Fruit fly (Drosophila melanogaster) whole organism, wandering third instar larva: ENCODE results near the gene Or85f.

Experiments
- Abd-B ChIP-seq: fragments of >200 bp; optimal IDR thresholded peaks from 2 replicates; lab custom pipeline; 2017; ENCODE audit warnings: missing biosample characterization, missing genetic modification characterization
- CG32264 ChIP-seq: fragments of 200-800 bp; sonication (Bioruptor generic); optimal IDR thresholded peaks from 2 replicates; lab custom pipeline; 2016; ENCODE audit warnings: missing biosample characterization, missing genetic modification characterization
- CG9705 ChIP-seq: fragments of 200-800 bp; sonication (Bioruptor generic); optimal IDR thresholded peaks from 2 replicates; lab custom pipeline; 2018; ENCODE audit warnings: missing biosample characterization, mild to moderate bottlenecking, missing genetic modification characterization
- CrebA ChIP-seq: fragments of 200-800 bp; sonication (Bioruptor generic); optimal IDR thresholded peaks from 2 replicates; lab custom pipeline; 2016; ENCODE audit warnings: missing biosample characterization, mild to moderate bottlenecking, missing genetic modification characterization, borderline replicate concordance
- Dfd ChIP-seq: fragments of >200 bp; optimal IDR thresholded peaks from 2 replicates; lab custom pipeline; 2017; ENCODE audit warnings: missing biosample characterization, missing genetic modification characterization
- Dif ChIP-seq: fragments of 200-275, 200-300 bp; sonication (Bioruptor generic); optimal IDR thresholded peaks from 2 replicates; lab custom pipeline; 2018; ENCODE audit warnings: missing biosample characterization, missing genetic modification characterization; ENCODE audit not compliant: partially characterized antibody
- GATAd ChIP-seq: sonication (Bioruptor generic); optimal IDR thresholded peaks from 2 replicates; lab custom pipeline; 2016; ENCODE audit warnings: missing biosample characterization, missing genetic modification characterization
- HLH106 ChIP-seq: fragments of 200-800 bp; optimal IDR thresholded peaks from 3 replicates; lab custom pipeline; 2019; ENCODE audit warnings: missing biosample characterization, mild to moderate bottlenecking, missing genetic modification characterization, moderate library complexity
- Hnf4 ChIP-seq: fragments of 200-800 bp; sonication (Bioruptor generic); optimal IDR thresholded peaks from 2 replicates; lab custom pipeline; 2016; ENCODE audit warnings: missing biosample characterization, mild to moderate bottlenecking, missing genetic modification characterization
- Hr78 ChIP-seq: fragments of >200 bp; optimal IDR thresholded peaks from 2 replicates; lab custom pipeline; 2017; ENCODE audit warnings: missing biosample characterization, missing genetic modification characterization
- Hr83 ChIP-seq: fragments of 200-300 bp; sonication (Bioruptor generic); optimal IDR thresholded peaks from 2 replicates; lab custom pipeline; 2016; ENCODE audit warnings: missing biosample characterization, mild to moderate bottlenecking, missing genetic modification characterization, moderate library complexity; ENCODE audit not compliant: poor library complexity, severe bottlenecking
- Jra ChIP-seq: sonication (Bioruptor generic); optimal IDR thresholded peaks from 2 replicates; lab custom pipeline; 2016; ENCODE audit warnings: missing biosample characterization, missing genetic modification characterization
- Mio ChIP-seq: sonication (Bioruptor generic); optimal IDR thresholded peaks from 2 replicates; lab custom pipeline; 2016; ENCODE audit warnings: missing biosample characterization, missing genetic modification characterization
- Myc ChIP-seq: fragments of >200 bp; optimal IDR thresholded peaks from 2 replicates; lab custom pipeline; 2017
- N ChIP-seq: fragments of >200 bp; optimal IDR thresholded peaks from 2 replicates; lab custom pipeline; 2018; ENCODE audit warnings: missing biosample characterization, missing external identifiers, missing genetic modification characterization
- OdsH ChIP-seq: fragments of 200-800 bp; sonication (Bioruptor generic); optimal IDR thresholded peaks from 2 replicates; lab custom pipeline; 2016; ENCODE audit warnings: missing biosample characterization, mild to moderate bottlenecking, missing genetic modification characterization
- Rel ChIP-seq, 2 experiments: fragments of 200-800 bp; sonication (Bioruptor generic) in 1 of 2; optimal IDR thresholded peaks; 2 replicates in 1 of 2; 3 replicates in 1 of 2; lab custom pipeline; 2016 to 2019; ENCODE audit warnings: mild to moderate bottlenecking in 2 of 2, missing biosample characterization in 2 of 2, missing genetic modification characterization in 2 of 2, moderate library complexity in 1 of 2
- Sp1 ChIP-seq: fragments of 200-800 bp; sonication (Bioruptor generic); optimal IDR thresholded peaks from 3 replicates; lab custom pipeline; 2019; ENCODE audit warnings: missing biosample characterization, mild to moderate bottlenecking, missing genetic modification characterization, moderate library complexity
- Vsx2 ChIP-seq: fragments of 200-300, 225-300 bp; sonication (Bioruptor generic); optimal IDR thresholded peaks from 2 replicates; lab custom pipeline; 2018; ENCODE audit warnings: missing biosample characterization, missing genetic modification characterization; ENCODE audit not compliant: partially characterized antibody
- br ChIP-seq: fragments of 200-800 bp; sonication (Bioruptor generic); optimal IDR thresholded peaks from 2 replicates; lab custom pipeline; 2016; ENCODE audit warnings: missing biosample characterization, missing genetic modification characterization
- brk ChIP-seq: fragments of 200-800 bp; sonication (Bioruptor generic); optimal IDR thresholded peaks from 2 replicates; lab custom pipeline; 2016; ENCODE audit warnings: missing biosample characterization, mild to moderate bottlenecking, missing genetic modification characterization
- dl ChIP-seq, 2 experiments: fragments of 175-275, 200-275 bp in 1 of 2; fragments of 200-275 bp in 1 of 2; sonication (Bioruptor generic); optimal IDR thresholded peaks; lab custom pipeline; 2018; ENCODE audit warnings: mild to moderate bottlenecking in 2 of 2, missing biosample characterization in 2 of 2, missing genetic modification characterization in 2 of 2, moderate library complexity in 2 of 2; ENCODE audit not compliant: partially characterized antibody in 2 of 2, insufficient read depth in 1 of 2
- dmrt93B ChIP-seq: fragments of 200-800 bp; sonication (Bioruptor generic); optimal IDR thresholded peaks from 2 replicates; lab custom pipeline; 2018; ENCODE audit warnings: missing biosample characterization, mild to moderate bottlenecking, missing genetic modification characterization
- dsf ChIP-seq: sonication (Bioruptor generic); optimal IDR thresholded peaks from 2 replicates; lab custom pipeline; 2016; ENCODE audit warnings: missing biosample characterization, missing genetic modification characterization, borderline replicate concordance
- ey ChIP-seq: fragments of 200-800 bp; sonication (Bioruptor generic); optimal IDR thresholded peaks from 2 replicates; lab custom pipeline; 2016; ENCODE audit warnings: missing biosample characterization, missing genetic modification characterization
- foxo ChIP-seq, 2 experiments: fragments of 200-800 bp; sonication (Bioruptor generic); optimal IDR thresholded peaks; 2 replicates in 1 of 2; 3 replicates in 1 of 2; lab custom pipeline; 2016 to 2017; ENCODE audit warnings: missing biosample characterization in 2 of 2, missing genetic modification characterization in 2 of 2
- fru ChIP-seq: fragments of 200-800 bp; sonication (Bioruptor generic); optimal IDR thresholded peaks from 3 replicates; lab custom pipeline; 2016; ENCODE audit warnings: missing biosample characterization, mild to moderate bottlenecking, missing genetic modification characterization
- h ChIP-seq: fragments of 200-800 bp; sonication (Bioruptor generic); optimal IDR thresholded peaks from 3 replicates; lab custom pipeline; 2016; ENCODE audit warnings: missing biosample characterization, mild to moderate bottlenecking, missing genetic modification characterization
- jim ChIP-seq: fragments of 175-275, 200-325 bp; sonication (Bioruptor generic); optimal IDR thresholded peaks from 2 replicates; lab custom pipeline; 2016; ENCODE audit warnings: missing biosample characterization, mild to moderate bottlenecking, missing genetic modification characterization
- lola ChIP-seq: fragments of >200 bp; optimal IDR thresholded peaks from 2 replicates; lab custom pipeline; 2017; ENCODE audit warnings: missing biosample characterization, missing genetic modification characterization
- pan ChIP-seq: fragments of >200 bp; optimal IDR thresholded peaks from 2 replicates; lab custom pipeline; 2017
- psq ChIP-seq: fragments of 200-800 bp; sonication (Bioruptor generic); optimal IDR thresholded peaks from 3 replicates; lab custom pipeline; 2017; ENCODE audit warnings: missing biosample characterization, mild to moderate bottlenecking, missing genetic modification characterization, moderate library complexity
- rgr ChIP-seq: fragments of 200-800 bp; sonication (Bioruptor generic); optimal IDR thresholded peaks from 3 replicates; lab custom pipeline; 2016; ENCODE audit warnings: missing biosample characterization, mild to moderate bottlenecking, missing genetic modification characterization
- sage ChIP-seq: fragments of 200-800 bp; sonication (Bioruptor generic); optimal IDR thresholded peaks from 2 replicates; lab custom pipeline; 2016; ENCODE audit warnings: missing biosample characterization, mild to moderate bottlenecking, missing genetic modification characterization
- sv ChIP-seq: fragments of 200-800 bp; sonication (Bioruptor generic); optimal IDR thresholded peaks from 3 replicates; lab custom pipeline; 2016; ENCODE audit warnings: missing biosample characterization, missing genetic modification characterization
- tai ChIP-seq: sonication (Bioruptor generic); optimal IDR thresholded peaks from 2 replicates; lab custom pipeline; 2016; ENCODE audit warnings: missing biosample characterization, missing genetic modification characterization
- usp ChIP-seq: fragments of >200 bp; optimal IDR thresholded peaks from 2 replicates; lab custom pipeline; 2017; ENCODE audit warnings: missing biosample characterization, missing genetic modification characterization
- woc ChIP-seq: sonication (Bioruptor generic); optimal IDR thresholded peaks from 2 replicates; lab custom pipeline; 2016; ENCODE audit warnings: missing biosample characterization, mild to moderate bottlenecking, missing genetic modification characterization

The Or85f gene

dm6 chr3R:9427328-9427727, 29.3 kb downstream of the Or85f start:
- TF ChIP-seq jim (GFP tag; lab: Kevin White, UChicago) = no peak
- TF ChIP-seq Sp1 (GFP tag; lab: Kevin White, UChicago) = no peak
- TF ChIP-seq, all 38 proteins: peak for 0

- TF ChIP-seq dmrt93B (GFP tag; lab: Kevin White, UChicago) (no peak), fru (peak; percentile 51), OdsH (GFP tag; lab: Kevin White, UChicago) (peak; percentile 37), rgr (GFP tag; lab: Kevin White, UChicago) (peak; percentile 44), br (GFP tag; lab: Kevin White, UChicago) (peak; percentile 24), psq (GFP tag; lab: Kevin White, UChicago) (peak; percentile 88), dl (GFP tag; optimal IDR thresholded peaks at IDR 0.05; lab: Kevin White, UChicago; ENCODE audit: insufficient read depth in 1 of 2, partially characterized antibody in 2 of 2) (peak; percentile 98 to 99), h (GFP tag; lab: Kevin White, UChicago) (peak; percentile 67), brk (GFP tag; lab: Kevin White, UChicago) (peak; percentile 28), Hnf4 (GFP tag; lab: Kevin White, UChicago) (peak; percentile 42), Dif (GFP tag; lab: Kevin White, UChicago) (peak; percentile 99), Sp1 (GFP tag; lab: Kevin White, UChicago) (peak; percentile 21), lola (GFP tag; lab: Kevin White, UChicago) (no peak), Vsx2 (peak; percentile 96), dsf (no peak), Rel (GFP tag; optimal IDR thresholded peaks at IDR 0.05; lab: Kevin White, UChicago) (peak; percentile 40), Rel (tag; optimal IDR thresholded peaks at IDR 0.05; lab: Kevin White, UChicago) (peak; percentile 18), GATAd (GFP tag; lab: Kevin White, UChicago) (peak; percentile 2), Hr78 (GFP tag; lab: Kevin White, UChicago) (no peak), sage (no peak), Hr83 (GFP tag; lab: Kevin White, UChicago) (peak; percentile 45), CrebA (GFP tag; lab: Kevin White, UChicago) (peak; percentile 80), foxo (GFP tag; optimal IDR thresholded peaks at IDR 0.05; lab: Kevin White, UChicago) (peak in 1 of 2 experiments; percentile 14), woc (no peak)
Observed at dm6 chr3R:9428189-9428699, 30.3 kb downstream of the Or85f start.

dm6 chr3R:9428988-9429387, 31.0 kb downstream of the Or85f start:
- TF ChIP-seq lola (GFP tag; lab: Kevin White, UChicago) = no peak
- TF ChIP-seq Dfd (GFP tag; lab: Kevin White, UChicago) = no peak
- TF ChIP-seq dl (GFP tag; optimal IDR thresholded peaks at IDR 0.05; lab: Kevin White, UChicago; ENCODE audit: insufficient read depth in 1 of 2, partially characterized antibody in 2 of 2) = no peak
- peak; percentile 57 for TF ChIP-seq CG9705 (GFP tag; lab: Kevin White, UChicago)
- peak; percentile 12 for TF ChIP-seq Jra (GFP tag; lab: Kevin White, UChicago)
- TF ChIP-seq Abd-B = no peak
- no peak for TF ChIP-seq dsf
- peak; percentile 85 for TF ChIP-seq br (GFP tag; lab: Kevin White, UChicago)
- TF ChIP-seq Hr78 (GFP tag; lab: Kevin White, UChicago) = no peak
- TF ChIP-seq tai (GFP tag; lab: Kevin White, UChicago) = peak; percentile 66
- TF ChIP-seq ey = peak; percentile 92
- peak; percentile 92 for TF ChIP-seq fru
- TF ChIP-seq Vsx2 = no peak
- TF ChIP-seq OdsH (GFP tag; lab: Kevin White, UChicago) = peak; percentile 90
- peak; percentile 77 for TF ChIP-seq woc
- peak; percentile 74 for TF ChIP-seq Sp1 (GFP tag; lab: Kevin White, UChicago)
- peak; percentile 58 for TF ChIP-seq Rel (GFP tag; optimal IDR thresholded peaks at IDR 0.05; lab: Kevin White, UChicago)
- TF ChIP-seq Rel (tag; optimal IDR thresholded peaks at IDR 0.05; lab: Kevin White, UChicago) = peak; percentile 97
- no peak for TF ChIP-seq GATAd (GFP tag; lab: Kevin White, UChicago)
- peak; percentile 55 for TF ChIP-seq Mio (GFP tag; lab: Kevin White, UChicago)
- TF ChIP-seq N (GFP tag; lab: Kevin White, UChicago) = no peak
- TF ChIP-seq Hnf4 (GFP tag; lab: Kevin White, UChicago) = peak; percentile 76
- peak; percentile 91 for TF ChIP-seq rgr (GFP tag; lab: Kevin White, UChicago)
- peak; percentile 89 for TF ChIP-seq h (GFP tag; lab: Kevin White, UChicago)
- peak; percentile 84 for TF ChIP-seq psq (GFP tag; lab: Kevin White, UChicago)
- peak; percentile 84 for TF ChIP-seq CrebA (GFP tag; lab: Kevin White, UChicago)
- TF ChIP-seq jim (GFP tag; lab: Kevin White, UChicago) = no peak
- TF ChIP-seq foxo (GFP tag; optimal IDR thresholded peaks at IDR 0.05; lab: Kevin White, UChicago) = peak; percentile 85
- TF ChIP-seq HLH106 (tag; lab: Kevin White, UChicago) = peak; percentile 70
- no peak for TF ChIP-seq pan (lab: Kevin White, UChicago)
- TF ChIP-seq Hr83 (GFP tag; lab: Kevin White, UChicago) = peak; percentile 88
- TF ChIP-seq sv (GFP tag; lab: Kevin White, UChicago) = peak; percentile 42
- peak; percentile 69 for TF ChIP-seq CG32264 (GFP tag; lab: Kevin White, UChicago)
- TF ChIP-seq sage = peak; percentile 71
- TF ChIP-seq Dif (GFP tag; lab: Kevin White, UChicago) = no peak
- peak; percentile 80 for TF ChIP-seq brk (GFP tag; lab: Kevin White, UChicago)
- TF ChIP-seq Myc (lab: Kevin White, UChicago) = no peak
- TF ChIP-seq usp = no peak
- peak; percentile 46 for TF ChIP-seq dmrt93B (GFP tag; lab: Kevin White, UChicago)
